Fruit fly (Drosophila melanogaster): ENCODE data around the gene CheB93a.

DNA sequence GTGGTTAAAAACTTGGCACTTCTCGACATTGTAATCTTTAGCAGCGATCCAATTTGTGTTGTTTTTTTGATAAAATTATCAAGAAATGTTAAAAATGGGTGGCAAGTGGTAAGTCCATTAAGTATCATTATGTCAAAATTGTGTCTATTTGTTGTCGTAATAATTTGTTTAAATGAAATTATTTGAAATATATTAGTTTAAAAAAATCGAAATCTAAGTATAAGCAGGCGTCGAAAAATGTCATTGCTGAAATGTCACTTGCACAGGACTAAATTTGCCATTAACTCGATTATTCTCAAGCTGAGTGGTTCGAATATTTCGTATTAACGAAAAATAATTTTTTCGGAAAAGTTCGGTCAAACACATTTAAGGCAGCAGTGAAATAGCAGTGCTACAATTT, 3.8 kb upstream of the CheB93a start, which contains the start of gene CG7907:
- TF ChIP-seq Hmx (GFP tag; optimal IDR thresholded peaks at IDR 0.05) (no peak), bowl (GFP tag; IDR thresholded peaks at IDR 0.05) (no peak), CG4328 (GFP tag; optimal IDR thresholded peaks at IDR 0.05) (no peak), CG3838 (GFP tag; optimal IDR thresholded peaks at IDR 0.05) (no peak)
